Worm (Caenorhabditis elegans) whole organism, L3 larva: ENCODE measurements around the gene C06E7.4.

Source experiments
- ZK546.5 ChIP-seq: sonication (generic microtip); optimal IDR thresholded peaks from 2 replicates; lab custom pipeline; 2017; ENCODE audit warnings: missing biosample characterization, missing genetic modification characterization
- aly-2 ChIP-seq: fragments of 150-350 bp; optimal IDR thresholded peaks from 2 replicates; lab custom pipeline; 2014; ENCODE audit warnings: missing biosample characterization, missing genetic modification characterization
- ama-1 ChIP-seq: fragments of 150-350 bp; optimal IDR thresholded peaks from 2 replicates; lab custom pipeline; 2018
- ceh-16 ChIP-seq: sonication (generic microtip); optimal IDR thresholded peaks from 2 replicates; lab custom pipeline; 2017; ENCODE audit warnings: missing biosample characterization, missing genetic modification characterization
- ceh-82 ChIP-seq: fragments of 150-350 bp; optimal IDR thresholded peaks from 2 replicates; lab custom pipeline; 2014; ENCODE audit warnings: missing biosample characterization, missing genetic modification characterization
- ceh-9 ChIP-seq: sonication (generic microtip); optimal IDR thresholded peaks from 2 replicates; lab custom pipeline; 2018; ENCODE audit warnings: missing biosample characterization, missing genetic modification characterization
- daf-12 ChIP-seq: fragments of 150-350 bp; optimal IDR thresholded peaks from 2 replicates; lab custom pipeline; 2014; ENCODE audit warnings: missing biosample characterization, missing genetic modification reagents, missing genetic modification characterization
- egl-5 ChIP-seq: fragments of 150-350 bp; optimal IDR thresholded peaks from 2 replicates; lab custom pipeline; 2017; ENCODE audit warnings: missing biosample characterization, missing genetic modification reagents, missing genetic modification characterization, inconsistent platforms
- elt-1 ChIP-seq: fragments of 150-350 bp; optimal IDR thresholded peaks from 2 replicates; lab custom pipeline; 2014; ENCODE audit warnings: missing biosample characterization, missing genetic modification characterization
- elt-2 ChIP-seq: sonication (generic microtip); optimal IDR thresholded peaks from 2 replicates; lab custom pipeline; 2016; ENCODE audit warnings: missing genetic modification reagents, mild to moderate bottlenecking, missing genetic modification characterization, missing compliant biosample characterization
- elt-3 ChIP-seq, 3 experiments: fragments of 150-350 bp in 1 of 3; sonication (generic microtip) in 2 of 3; optimal IDR thresholded peaks; 2 replicates in 2 of 3; 4 replicates in 1 of 3; lab custom pipeline; 2014 to 2017; ENCODE audit warnings: missing biosample characterization in 3 of 3, missing genetic modification characterization in 3 of 3
- fkh-10 ChIP-seq: sonication (generic microtip); optimal IDR thresholded peaks from 2 replicates; lab custom pipeline; 2017; ENCODE audit warnings: missing biosample characterization, missing genetic modification reagents, missing genetic modification characterization
- fkh-2 ChIP-seq: fragments of 150-350 bp; optimal IDR thresholded peaks from 2 replicates; lab custom pipeline; 2014; ENCODE audit warnings: missing biosample characterization, missing genetic modification reagents, missing genetic modification characterization
- hmg-11 ChIP-seq: sonication (generic microtip); optimal IDR thresholded peaks from 2 replicates; lab custom pipeline; 2016; ENCODE audit warnings: missing genetic modification characterization, missing compliant biosample characterization
- jun-1 ChIP-seq: fragments of 150-350 bp; optimal IDR thresholded peaks from 2 replicates; lab custom pipeline; 2014; ENCODE audit warnings: missing biosample characterization, missing genetic modification reagents, missing genetic modification characterization
- lin-39 ChIP-seq: fragments of 150-350 bp; optimal IDR thresholded peaks from 2 replicates; lab custom pipeline; 2018; ENCODE audit warnings: missing biosample characterization, missing genetic modification reagents, missing genetic modification characterization
- mdl-1 ChIP-seq: fragments of 150-350 bp; optimal IDR thresholded peaks from 2 replicates; lab custom pipeline; 2014; ENCODE audit warnings: missing biosample characterization, missing genetic modification characterization
- mml-1 ChIP-seq: fragments of 150-350 bp; sonication (generic microtip); optimal IDR thresholded peaks from 3 replicates; lab custom pipeline; 2014; ENCODE audit warnings: missing biosample characterization, missing genetic modification characterization
- nfya-1 ChIP-seq: sonication (generic microtip); optimal IDR thresholded peaks from 2 replicates; lab custom pipeline; 2017; ENCODE audit warnings: missing genetic modification characterization, mild to moderate bottlenecking, missing compliant biosample characterization, antibody characterized with exemption, moderate library complexity; ENCODE audit not compliant: insufficient read depth
- nhr-23 ChIP-seq: fragments of 150-350 bp; optimal IDR thresholded peaks from 2 replicates; lab custom pipeline; 2014; ENCODE audit warnings: missing biosample characterization, missing genetic modification reagents, missing genetic modification characterization
- nhr-25 ChIP-seq: sonication (generic microtip); optimal IDR thresholded peaks from 2 replicates; lab custom pipeline; 2017; ENCODE audit warnings: missing biosample characterization, missing genetic modification characterization
- nhr-28 ChIP-seq: fragments of 150-350 bp; optimal IDR thresholded peaks from 2 replicates; lab custom pipeline; 2014; ENCODE audit warnings: missing biosample characterization, missing genetic modification characterization
- nhr-43 ChIP-seq: sonication (generic microtip); optimal IDR thresholded peaks from 2 replicates; lab custom pipeline; 2016; ENCODE audit warnings: mild to moderate bottlenecking, missing genetic modification characterization, missing compliant biosample characterization; ENCODE audit not compliant: poor library complexity, severe bottlenecking
- nhr-67 ChIP-seq: fragments of 150-350 bp; optimal IDR thresholded peaks from 2 replicates; lab custom pipeline; 2014; ENCODE audit warnings: missing biosample characterization, missing genetic modification characterization
- nhr-76 ChIP-seq: fragments of 150-350 bp; sonication (generic microtip); optimal IDR thresholded peaks from 5 replicates; lab custom pipeline; 2014; ENCODE audit warnings: missing biosample characterization, missing genetic modification characterization
- nhr-77 ChIP-seq: fragments of 150-350 bp; optimal IDR thresholded peaks from 2 replicates; lab custom pipeline; 2014; ENCODE audit warnings: missing biosample characterization, missing genetic modification characterization
- pha-4 ChIP-seq: fragments of 150-350 bp; optimal IDR thresholded peaks from 2 replicates; lab custom pipeline; 2014; ENCODE audit warnings: missing biosample characterization, missing genetic modification reagents, missing genetic modification characterization
- pqm-1 ChIP-seq: fragments of 150-350 bp; optimal IDR thresholded peaks from 2 replicates; lab custom pipeline; 2017; ENCODE audit warnings: missing biosample characterization, missing genetic modification characterization, inconsistent platforms
- sea-2 ChIP-seq: fragments of 150-350 bp; sonication (generic microtip); optimal IDR thresholded peaks from 4 replicates; lab custom pipeline; 2014; ENCODE audit warnings: missing biosample characterization, missing genetic modification reagents, missing genetic modification characterization
- skn-1 ChIP-seq: fragments of 150-350 bp; optimal IDR thresholded peaks from 2 replicates; lab custom pipeline; 2014; ENCODE audit warnings: missing biosample characterization, missing genetic modification characterization
- snpc-4 ChIP-seq: fragments of 150-350 bp; optimal IDR thresholded peaks from 2 replicates; lab custom pipeline; 2014; ENCODE audit warnings: missing biosample characterization, missing genetic modification characterization
- unc-62 ChIP-seq: fragments of 150-350 bp; sonication (generic microtip); optimal IDR thresholded peaks from 4 replicates; lab custom pipeline; 2014; ENCODE audit warnings: missing biosample characterization, missing genetic modification reagents, missing genetic modification characterization
- zag-1 ChIP-seq: fragments of 150-350 bp; optimal IDR thresholded peaks from 2 replicates; lab custom pipeline; 2014; ENCODE audit warnings: missing biosample characterization, missing genetic modification characterization
- ztf-11 ChIP-seq: fragments of 150-350 bp; optimal IDR thresholded peaks from 2 replicates; lab custom pipeline; 2014; ENCODE audit warnings: missing biosample characterization, missing genetic modification characterization

Gene C06E7.4

DNA sequence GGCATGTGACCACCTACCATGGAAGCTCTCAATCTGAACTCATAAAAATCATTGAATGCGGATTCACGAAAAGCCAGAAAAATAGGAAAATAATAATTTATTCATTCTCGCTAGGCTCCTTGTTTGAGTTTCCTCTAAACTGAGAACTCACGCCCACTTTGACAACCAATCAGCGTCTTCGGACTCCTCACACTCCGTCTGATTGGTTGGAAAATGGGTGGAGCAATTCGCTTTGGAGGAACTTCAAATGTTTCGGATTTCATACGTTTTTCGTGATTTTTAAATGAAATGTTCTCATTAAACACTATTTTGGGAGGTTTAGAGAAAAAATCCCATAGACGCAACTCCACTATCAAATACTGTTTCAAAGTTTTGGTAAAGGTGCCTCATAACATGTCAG is 16.9 kb downstream of the C06E7.4 start:
- TF ChIP-seq sea-2 (GFP tag; lab: Kevin White, UChicago) (no peak), nfya-1 (tag; lab: Kevin White, UChicago) (peak; percentile 69)

DNA sequence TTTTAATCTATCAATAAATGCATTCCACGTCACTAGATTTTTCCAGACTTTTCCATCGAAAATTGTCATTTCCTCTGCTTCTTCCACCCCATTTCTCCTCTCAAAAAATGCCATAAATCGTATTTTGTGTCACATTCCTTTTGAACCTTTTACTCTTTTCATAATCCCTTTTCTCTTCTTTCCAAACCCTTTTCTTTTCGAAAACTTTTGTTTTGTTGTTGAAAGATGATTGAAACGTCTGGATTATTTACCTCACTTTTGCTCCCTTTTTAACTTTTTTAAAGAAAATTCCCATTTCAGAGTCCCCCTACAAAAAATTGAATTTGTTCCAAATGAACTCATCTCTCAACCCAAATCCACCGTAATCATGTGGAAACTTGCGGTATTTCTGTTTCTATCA is 20.6 kb downstream of the C06E7.4 start, which contains the start of gene C06E7.2:
Gene C06E7.2 (plus strand): TSS at position 301 of the 400 bp plus-strand sequence.
- TF ChIP-seq nhr-67 (no peak), ama-1 (lab: Kevin White, UChicago) (no peak), egl-5 (no peak), mdl-1 (no peak), pqm-1 (tag; lab: Kevin White, UChicago) (no peak), nhr-43 (tag; lab: Kevin White, UChicago) (no peak), nhr-76 (tag; lab: Kevin White, UChicago) (no peak), ceh-16 (tag; lab: Kevin White, UChicago) (no peak), nhr-25 (tag; lab: Kevin White, UChicago) (no peak), ceh-9 (no peak), fkh-10 (GFP tag; lab: Kevin White, UChicago) (no peak), zag-1 (tag; lab: Kevin White, UChicago) (no peak), aly-2 (no peak), elt-2 (no peak), nhr-23 (tag; lab: Kevin White, UChicago) (no peak), elt-3 (tag; optimal IDR thresholded peaks at IDR 0.05; lab: Kevin White, UChicago) (no peak), skn-1 (tag; lab: Kevin White, UChicago) (no peak), snpc-4 (tag; lab: Kevin White, UChicago) (no peak)

DNA sequence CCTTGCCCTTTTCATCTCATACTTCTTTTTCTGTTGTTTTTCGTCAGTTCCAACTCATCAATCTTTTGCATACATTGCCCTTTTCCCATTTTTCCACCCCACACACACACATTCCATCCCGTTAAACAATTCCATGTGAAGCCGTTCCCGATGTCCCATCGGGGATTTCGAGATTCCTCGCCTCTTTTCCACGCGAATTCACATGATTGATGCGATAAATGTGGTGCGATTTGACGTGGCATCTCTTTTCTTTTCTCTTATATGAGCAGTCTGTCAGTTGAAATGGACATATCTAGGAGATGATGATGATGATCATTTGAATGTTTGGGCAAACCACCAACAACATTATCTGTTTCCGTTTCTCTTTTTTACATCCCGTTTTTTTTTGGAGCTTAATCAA is 25.6 kb downstream of the C06E7.4 start:
- TF ChIP-seq nhr-23 (tag; lab: Kevin White, UChicago) (no peak), ceh-9 (no peak), aly-2 (no peak), ZK546.5 (tag; lab: Kevin White, UChicago) (no peak), unc-62 (GFP tag; lab: Kevin White, UChicago) (peak; percentile 16), egl-5 (peak; percentile 30), elt-3 (tag; optimal IDR thresholded peaks at IDR 0.05; lab: Kevin White, UChicago) (no peak)

DNA sequence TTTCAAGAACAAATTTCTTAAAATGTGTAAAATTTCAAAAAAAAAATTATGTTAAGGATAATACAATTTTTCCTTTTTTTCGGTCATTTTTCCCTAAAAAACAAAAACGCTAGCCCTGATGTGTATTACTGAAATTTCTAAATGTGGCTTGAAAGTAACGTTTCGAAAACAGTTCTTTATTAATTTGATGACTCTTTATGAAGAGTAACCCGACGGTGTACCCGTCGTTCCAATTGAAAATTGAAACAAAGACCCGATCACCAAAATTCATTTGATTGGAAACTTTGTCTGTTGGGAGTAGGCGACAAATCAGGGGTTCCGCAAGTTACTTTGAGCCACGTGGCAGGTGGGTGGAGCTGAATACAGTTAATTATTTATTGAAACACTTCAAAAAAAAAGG is 27.0 kb downstream of the C06E7.4 start:
- TF ChIP-seq nfya-1 (tag; lab: Kevin White, UChicago), result no peak
- no peak for TF ChIP-seq fkh-2 (tag; lab: Kevin White, UChicago)
- no peak for TF ChIP-seq nhr-67
- TF ChIP-seq elt-3 (tag; optimal IDR thresholded peaks at IDR 0.05; lab: Kevin White, UChicago), result no peak
- TF ChIP-seq aly-2, result no peak
- no peak for TF ChIP-seq ceh-9
- TF ChIP-seq ztf-11, result no peak
- no peak for TF ChIP-seq unc-62 (GFP tag; lab: Kevin White, UChicago)
- no peak for TF ChIP-seq ZK546.5 (tag; lab: Kevin White, UChicago)
- TF ChIP-seq jun-1, result no peak
- no peak for TF ChIP-seq ama-1 (lab: Kevin White, UChicago)
- no peak for TF ChIP-seq daf-12 (tag; lab: Kevin White, UChicago)
- TF ChIP-seq pqm-1 (tag; lab: Kevin White, UChicago), result no peak
- no peak for TF ChIP-seq lin-39 (tag; lab: Kevin White, UChicago)
- no peak for TF ChIP-seq sea-2 (GFP tag; lab: Kevin White, UChicago)
- TF ChIP-seq nhr-77, result no peak
- no peak for TF ChIP-seq fkh-10 (GFP tag; lab: Kevin White, UChicago)
- no peak for TF ChIP-seq mdl-1
- no peak for TF ChIP-seq pha-4 (tag; lab: Kevin White, UChicago)

DNA sequence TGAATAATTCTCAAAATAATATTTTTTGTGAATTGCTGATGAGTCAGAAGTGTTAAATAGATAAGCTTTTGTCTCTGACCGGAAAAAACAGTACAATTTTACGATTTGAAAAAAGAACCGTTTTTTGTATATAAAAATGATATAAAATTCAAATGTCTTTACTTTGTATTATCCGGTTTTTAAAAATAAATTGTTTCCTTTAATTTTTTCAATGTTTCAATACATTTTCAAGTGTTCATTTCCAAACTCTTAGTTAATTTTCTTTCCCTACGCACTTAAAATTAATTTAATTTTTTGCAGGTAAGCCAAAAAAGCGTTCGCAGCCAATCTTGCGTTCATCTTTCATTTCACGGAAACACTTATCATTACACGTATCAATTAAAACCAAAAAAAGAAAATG is 35.3 kb downstream of the C06E7.4 start, which contains the start of gene egal-1:
Gene egal-1 (plus strand): TSS at position 301 of the 400 bp plus-strand sequence.
- TF ChIP-seq nhr-23 (tag; lab: Kevin White, UChicago) (no peak), ama-1 (lab: Kevin White, UChicago) (no peak), nhr-28 (tag; lab: Kevin White, UChicago) (no peak), jun-1 (no peak), elt-1 (tag; lab: Kevin White, UChicago) (no peak), mml-1 (no peak), ceh-82 (tag; lab: Kevin White, UChicago) (no peak), hmg-11 (tag; lab: Kevin White, UChicago) (no peak), egl-5 (no peak), snpc-4 (tag; lab: Kevin White, UChicago) (no peak), lin-39 (tag; lab: Kevin White, UChicago) (no peak), mdl-1 (no peak), skn-1 (tag; lab: Kevin White, UChicago) (no peak), nhr-76 (tag; lab: Kevin White, UChicago) (no peak)
